Fruit fly (Drosophila melanogaster) whole organism, prepupa: ENCODE data around the gene Ucp4C.

Experiments used
- CG16779 ChIP-seq: fragments of 200-800 bp; sonication (Bioruptor generic); optimal IDR thresholded peaks from 3 replicates; lab custom pipeline; 2017; ENCODE audit warnings: missing biosample characterization, mild to moderate bottlenecking, missing genetic modification characterization
- CG3032 ChIP-seq: fragments of 200-800 bp; optimal IDR thresholded peaks from 2 replicates; lab custom pipeline; 2019; ENCODE audit warnings: missing biosample characterization, mild to moderate bottlenecking, missing genetic modification characterization, moderate library complexity
- CG6792 ChIP-seq: fragments of 200-800 bp; sonication (Bioruptor generic); optimal IDR thresholded peaks from 3 replicates; lab custom pipeline; 2016; ENCODE audit warnings: missing biosample characterization, missing genetic modification characterization
- Ets96B ChIP-seq: fragments of 200-800 bp; optimal IDR thresholded peaks from 2 replicates; lab custom pipeline; 2019; ENCODE audit warnings: missing biosample characterization, mild to moderate bottlenecking, missing genetic modification characterization, moderate library complexity
- eg ChIP-seq: fragments of 200-800 bp; sonication (Bioruptor generic); IDR thresholded peaks from 3 replicates; pipeline ENCODE4 v1.3.6; 2022; ENCODE audit warnings: missing biosample characterization, missing genetic modification characterization

- no peak for TF ChIP-seq CG16779
- TF ChIP-seq eg (GFP tag; lab: Robert Waterston, UW), result no peak
- TF ChIP-seq CG3032 (tag; lab: Kevin White, UChicago), result no peak
- TF ChIP-seq CG6792 (GFP tag; lab: Kevin White, UChicago), result no peak
- no peak for TF ChIP-seq Ets96B (tag; lab: Kevin White, UChicago)
These were observed 31.7 kb downstream of the Ucp4C start, which contains the start of gene Tsp26A for dm6 chr2L:6000065-6000464.
